Worm (Caenorhabditis elegans) whole organism, L3 larva: Measurements from ENCODE around the gene hot-9.

ENCODE experiments used
- R02D3.7 ChIP-seq: fragments of 150-350 bp; optimal IDR thresholded peaks from 2 replicates; lab custom pipeline; 2014; ENCODE audit warnings: missing biosample characterization, missing genetic modification characterization
- ama-1 ChIP-seq: fragments of 150-350 bp; optimal IDR thresholded peaks from 2 replicates; lab custom pipeline; 2018
- ceh-82 ChIP-seq: fragments of 150-350 bp; optimal IDR thresholded peaks from 2 replicates; lab custom pipeline; 2014; ENCODE audit warnings: missing biosample characterization, missing genetic modification characterization
- egl-5 ChIP-seq: fragments of 150-350 bp; optimal IDR thresholded peaks from 2 replicates; lab custom pipeline; 2017; ENCODE audit warnings: missing biosample characterization, missing genetic modification reagents, missing genetic modification characterization, inconsistent platforms
- elt-2 ChIP-seq: sonication (generic microtip); optimal IDR thresholded peaks from 2 replicates; lab custom pipeline; 2016; ENCODE audit warnings: missing genetic modification reagents, mild to moderate bottlenecking, missing genetic modification characterization, missing compliant biosample characterization
- jun-1 ChIP-seq: fragments of 150-350 bp; optimal IDR thresholded peaks from 2 replicates; lab custom pipeline; 2014; ENCODE audit warnings: missing biosample characterization, missing genetic modification reagents, missing genetic modification characterization
- lin-15B ChIP-seq: fragments of 150-350 bp; optimal IDR thresholded peaks from 2 replicates; lab custom pipeline; 2014; ENCODE audit warnings: missing biosample characterization, missing genetic modification characterization
- lin-39 ChIP-seq: fragments of 150-350 bp; optimal IDR thresholded peaks from 2 replicates; lab custom pipeline; 2018; ENCODE audit warnings: missing biosample characterization, missing genetic modification reagents, missing genetic modification characterization
- mdl-1 ChIP-seq: fragments of 150-350 bp; optimal IDR thresholded peaks from 2 replicates; lab custom pipeline; 2014; ENCODE audit warnings: missing biosample characterization, missing genetic modification characterization
- nhr-11 ChIP-seq: fragments of 150-350 bp; optimal IDR thresholded peaks from 2 replicates; lab custom pipeline; 2014; ENCODE audit warnings: missing biosample characterization, missing genetic modification characterization
- nhr-23 ChIP-seq: fragments of 150-350 bp; optimal IDR thresholded peaks from 2 replicates; lab custom pipeline; 2014; ENCODE audit warnings: missing biosample characterization, missing genetic modification reagents, missing genetic modification characterization
- nhr-67 ChIP-seq: fragments of 150-350 bp; optimal IDR thresholded peaks from 2 replicates; lab custom pipeline; 2014; ENCODE audit warnings: missing biosample characterization, missing genetic modification characterization
- nhr-77 ChIP-seq: fragments of 150-350 bp; optimal IDR thresholded peaks from 2 replicates; lab custom pipeline; 2014; ENCODE audit warnings: missing biosample characterization, missing genetic modification characterization
- sea-2 ChIP-seq: fragments of 150-350 bp; sonication (generic microtip); optimal IDR thresholded peaks from 4 replicates; lab custom pipeline; 2014; ENCODE audit warnings: missing biosample characterization, missing genetic modification reagents, missing genetic modification characterization
- tbx-2 ChIP-seq: sonication (generic microtip); optimal IDR thresholded peaks from 2 replicates; lab custom pipeline; 2016; ENCODE audit warnings: mild to moderate bottlenecking, missing genetic modification characterization, missing compliant biosample characterization
- unc-39 ChIP-seq: sonication (generic microtip); optimal IDR thresholded peaks from 4 replicates; lab custom pipeline; 2017; ENCODE audit warnings: missing biosample characterization, missing genetic modification characterization
- unc-62 ChIP-seq: fragments of 150-350 bp; sonication (generic microtip); optimal IDR thresholded peaks from 4 replicates; lab custom pipeline; 2014; ENCODE audit warnings: missing biosample characterization, missing genetic modification reagents, missing genetic modification characterization
- ztf-11 ChIP-seq: fragments of 150-350 bp; optimal IDR thresholded peaks from 2 replicates; lab custom pipeline; 2014; ENCODE audit warnings: missing biosample characterization, missing genetic modification characterization
- ztf-4 ChIP-seq: fragments of 150-350 bp; optimal IDR thresholded peaks from 2 replicates; lab custom pipeline; 2014; ENCODE audit warnings: missing biosample characterization, missing genetic modification characterization

Gene hot-9

DNA sequence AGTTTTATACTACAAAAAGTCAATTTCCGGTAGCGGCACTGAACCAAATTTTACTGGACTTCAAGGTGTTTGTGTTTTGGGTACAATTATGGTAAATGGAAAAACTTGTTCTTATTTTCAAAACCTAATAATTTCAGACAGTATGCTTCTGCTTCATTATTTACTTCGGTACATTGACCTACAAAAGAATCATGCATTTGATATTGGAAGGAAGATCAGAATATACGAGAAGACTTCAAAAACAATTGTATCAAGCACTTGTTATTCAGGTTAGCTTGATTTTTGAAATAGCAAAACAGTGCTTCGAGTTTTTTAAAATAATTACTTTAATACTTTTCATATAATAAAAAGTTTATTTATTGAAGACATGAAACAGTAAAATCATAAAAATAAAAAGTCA lies 52.2 kb downstream of the hot-9 start:
- TF ChIP-seq R02D3.7 (tag; lab: Kevin White, UChicago) (no peak), ztf-11 (no peak), unc-62 (no peak), mdl-1 (tag; lab: Kevin White, UChicago) (no peak)

DNA sequence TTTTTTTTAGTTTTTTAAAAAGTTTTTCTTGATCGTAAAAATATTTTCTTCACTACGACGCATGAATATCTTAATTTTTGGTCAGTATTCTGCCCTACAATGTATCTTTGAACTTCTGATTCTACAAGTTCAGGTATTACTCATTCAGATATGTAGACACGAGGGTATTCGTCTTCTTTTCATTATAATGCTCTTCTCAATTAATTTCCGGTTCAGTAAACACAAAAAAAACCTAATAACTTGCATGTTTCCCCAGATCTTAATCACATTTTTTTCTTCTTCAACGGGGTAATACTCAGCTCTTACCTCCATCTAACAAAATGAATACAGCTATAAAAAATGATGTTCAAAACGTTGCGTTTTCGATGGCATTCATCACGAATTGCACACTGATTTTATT lies 53.2 kb downstream of the hot-9 start, which contains the start of gene str-162:
str-162 (plus strand) TSS at position 301 of the 400 bp plus-strand sequence.
- TF ChIP-seq jun-1: no peak
- no peak for TF ChIP-seq mdl-1 (tag; lab: Kevin White, UChicago)
- no peak for TF ChIP-seq egl-5
- TF ChIP-seq unc-39: no peak
- TF ChIP-seq sea-2 (GFP tag; lab: Kevin White, UChicago): no peak
- TF ChIP-seq ceh-82 (tag; lab: Kevin White, UChicago): no peak
- TF ChIP-seq lin-15B: no peak
- no peak for TF ChIP-seq nhr-11 (tag; lab: Kevin White, UChicago)
- no peak for TF ChIP-seq lin-39 (tag; lab: Kevin White, UChicago)
- no peak for TF ChIP-seq nhr-67 (tag; lab: Kevin White, UChicago)
- TF ChIP-seq ztf-4 (tag; lab: Kevin White, UChicago): no peak
- TF ChIP-seq nhr-77 (tag; lab: Kevin White, UChicago): no peak
- TF ChIP-seq elt-2 (tag; lab: Kevin White, UChicago): no peak
- no peak for TF ChIP-seq nhr-23
- no peak for TF ChIP-seq tbx-2 (tag; lab: Kevin White, UChicago)
- no peak for TF ChIP-seq ama-1 (lab: Kevin White, UChicago)
